Worm (Caenorhabditis elegans) whole organism, late embryonic: ENCODE measurements around the gene str-102.

Source experiments
- F13H6.1 ChIP-seq: sonication (generic microtip); optimal IDR thresholded peaks from 2 replicates; lab custom pipeline; 2016; ENCODE audit warnings: missing genetic modification characterization, missing compliant biosample characterization
- K02D7.2 ChIP-seq: sonication (generic microtip); optimal IDR thresholded peaks from 2 replicates; lab custom pipeline; 2017; ENCODE audit warnings: mild to moderate bottlenecking, missing genetic modification characterization, missing compliant biosample characterization
- T23F11.4 ChIP-seq: fragments of 200-800 bp; sonication (Bioruptor generic); optimal IDR thresholded peaks from 2 replicates; lab custom pipeline; 2018; ENCODE audit warnings: mild to moderate bottlenecking, missing genetic modification characterization, missing compliant biosample characterization
- Y22D7AL.16 ChIP-seq: sonication (generic microtip); optimal IDR thresholded peaks from 2 replicates; lab custom pipeline; 2016; ENCODE audit warnings: missing genetic modification characterization, missing compliant biosample characterization
- ceh-14 ChIP-seq: sonication (generic microtip); optimal IDR thresholded peaks from 2 replicates; lab custom pipeline; 2016; ENCODE audit warnings: missing genotype, missing genetic modification characterization, missing compliant biosample characterization
- ceh-19 ChIP-seq: fragments of 200-800 bp; sonication (Bioruptor generic); optimal IDR thresholded peaks from 2 replicates; lab custom pipeline; 2018; ENCODE audit warnings: mild to moderate bottlenecking, missing genetic modification characterization, missing compliant biosample characterization
- ceh-30 ChIP-seq: fragments of 150-350 bp; optimal IDR thresholded peaks from 2 replicates; lab custom pipeline; 2014; ENCODE audit warnings: missing biosample characterization, missing genetic modification characterization
- ceh-31 ChIP-seq: sonication (generic microtip); optimal IDR thresholded peaks from 2 replicates; lab custom pipeline; 2016; ENCODE audit warnings: missing genetic modification characterization, missing compliant biosample characterization
- elt-4 ChIP-seq: sonication (generic microtip); optimal IDR thresholded peaks from 2 replicates; lab custom pipeline; 2016; ENCODE audit warnings: missing genetic modification characterization, missing compliant biosample characterization
- ets-4 ChIP-seq: sonication (generic microtip); optimal IDR thresholded peaks from 2 replicates; lab custom pipeline; 2016; ENCODE audit warnings: missing genetic modification characterization, missing compliant biosample characterization
- eyg-1 ChIP-seq: sonication (generic microtip); optimal IDR thresholded peaks from 2 replicates; lab custom pipeline; 2016; ENCODE audit warnings: missing genotype, missing genetic modification characterization, missing compliant biosample characterization
- fax-1 ChIP-seq: sonication (generic microtip); optimal IDR thresholded peaks from 2 replicates; lab custom pipeline; 2016; ENCODE audit warnings: missing genotype, missing genetic modification characterization, missing compliant biosample characterization
- fkh-6 ChIP-seq: sonication (generic microtip); optimal IDR thresholded peaks from 2 replicates; lab custom pipeline; 2016; ENCODE audit warnings: missing genetic modification characterization, missing compliant biosample characterization
- hlh-13 ChIP-seq: fragments of 200-800 bp; sonication (Bioruptor generic); optimal IDR thresholded peaks from 2 replicates; lab custom pipeline; 2018; ENCODE audit warnings: mild to moderate bottlenecking, missing genetic modification characterization, missing compliant biosample characterization
- hlh-6 ChIP-seq: sonication (generic microtip); optimal IDR thresholded peaks from 2 replicates; lab custom pipeline; 2016; ENCODE audit warnings: missing genotype, missing genetic modification characterization, missing compliant biosample characterization
- hlh-8 ChIP-seq: sonication (generic microtip); optimal IDR thresholded peaks from 2 replicates; lab custom pipeline; 2016; ENCODE audit warnings: missing genotype, missing genetic modification characterization, missing compliant biosample characterization
- lim-6 ChIP-seq: sonication (generic microtip); optimal IDR thresholded peaks from 2 replicates; lab custom pipeline; 2016; ENCODE audit warnings: missing genetic modification characterization, missing compliant biosample characterization
- lin-11 ChIP-seq: fragments of 200-800 bp; sonication (Bioruptor generic); optimal IDR thresholded peaks from 2 replicates; lab custom pipeline; 2018; ENCODE audit warnings: mild to moderate bottlenecking, missing genetic modification characterization, missing compliant biosample characterization
- mec-3 ChIP-seq: sonication (generic microtip); optimal IDR thresholded peaks from 2 replicates; lab custom pipeline; 2016; ENCODE audit warnings: borderline replicate concordance, missing genetic modification characterization, missing compliant biosample characterization
- nfya-1 ChIP-seq: sonication (generic microtip); optimal IDR thresholded peaks from 2 replicates; lab custom pipeline; 2017; ENCODE audit warnings: missing genetic modification characterization, mild to moderate bottlenecking, missing compliant biosample characterization, antibody characterized with exemption, moderate library complexity
- nhr-232 ChIP-seq: sonication (generic microtip); optimal IDR thresholded peaks from 2 replicates; lab custom pipeline; 2016; ENCODE audit warnings: missing genetic modification characterization, missing compliant biosample characterization
- npax-4 ChIP-seq: sonication (generic microtip); optimal IDR thresholded peaks from 2 replicates; lab custom pipeline; 2016; ENCODE audit warnings: missing genetic modification characterization, missing compliant biosample characterization
- odd-2 ChIP-seq: sonication (generic microtip); optimal IDR thresholded peaks from 2 replicates; lab custom pipeline; 2017; ENCODE audit warnings: antibody characterized with exemption, mild to moderate bottlenecking, missing genetic modification characterization, missing compliant biosample characterization
- pag-3 ChIP-seq: sonication (generic microtip); optimal IDR thresholded peaks from 2 replicates; lab custom pipeline; 2016; ENCODE audit warnings: missing compliant biosample characterization, missing genetic modification characterization, borderline replicate concordance
- pha-2 ChIP-seq: sonication (generic microtip); optimal IDR thresholded peaks from 2 replicates; lab custom pipeline; 2017; ENCODE audit warnings: mild to moderate bottlenecking, missing genetic modification characterization, missing compliant biosample characterization
- pha-4 ChIP-seq: fragments of 150-350 bp; optimal IDR thresholded peaks from 2 replicates; lab custom pipeline; 2018; ENCODE audit warnings: missing biosample characterization, missing genetic modification reagents, missing genetic modification characterization
- ref-2 ChIP-seq: sonication (generic microtip); optimal IDR thresholded peaks from 2 replicates; lab custom pipeline; 2016; ENCODE audit warnings: missing genetic modification characterization, missing compliant biosample characterization
- rnt-1 ChIP-seq: sonication (generic microtip); optimal IDR thresholded peaks from 2 replicates; lab custom pipeline; 2016; ENCODE audit warnings: missing genetic modification characterization, missing compliant biosample characterization
- tbx-2 ChIP-seq: sonication (generic microtip); optimal IDR thresholded peaks from 2 replicates; lab custom pipeline; 2016; ENCODE audit warnings: missing genetic modification characterization, missing compliant biosample characterization
- tbx-7 ChIP-seq: sonication (generic microtip); optimal IDR thresholded peaks from 2 replicates; lab custom pipeline; 2016; ENCODE audit warnings: missing genotype, missing genetic modification characterization, missing compliant biosample characterization
- unc-3 ChIP-seq, 2 experiments: fragments of 200-800 bp in 1 of 2; sonication (Bioruptor generic) in 1 of 2; sonication (generic microtip) in 1 of 2; conservative IDR thresholded peaks in 1 of 2; optimal IDR thresholded peaks in 1 of 2; 2 replicates each; pipeline versions ENCODE4 v1.3.6 to Lab custom; 2016 to 2022; ENCODE audit warnings: missing compliant biosample characterization in 2 of 2, missing genetic modification characterization in 2 of 2, missing genetic modification reagents in 1 of 2
- unc-42 ChIP-seq: sonication (generic microtip); optimal IDR thresholded peaks from 2 replicates; lab custom pipeline; 2016; ENCODE audit warnings: missing genotype, missing genetic modification characterization, missing compliant biosample characterization
- zip-5 ChIP-seq: sonication (generic microtip); optimal IDR thresholded peaks from 2 replicates; lab custom pipeline; 2016; ENCODE audit warnings: missing genetic modification characterization, missing compliant biosample characterization
- ztf-16 ChIP-seq: sonication (generic microtip); optimal IDR thresholded peaks from 2 replicates; lab custom pipeline; 2017; ENCODE audit warnings: missing genetic modification characterization, missing compliant biosample characterization

str-102 gene

DNA sequence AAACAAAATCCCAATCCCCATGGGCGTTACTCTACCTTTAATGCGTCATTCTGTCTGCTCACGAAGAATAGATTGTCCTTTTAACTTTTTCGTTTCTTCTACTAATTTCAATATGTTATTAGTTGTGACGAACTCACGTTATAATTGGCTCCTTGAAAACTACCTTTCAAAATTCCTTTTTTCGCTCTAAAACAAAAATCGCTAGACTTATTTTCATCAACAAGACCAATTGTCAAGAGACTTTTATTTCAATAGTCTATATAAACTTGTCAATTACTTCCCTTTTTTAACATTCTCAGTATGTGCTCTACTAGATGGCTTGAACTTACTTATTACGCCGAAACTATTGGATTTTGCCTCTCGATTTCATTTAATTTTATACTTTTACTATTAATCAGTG lies at the start of gene str-102:
Gene str-102 (plus strand): TSS at position 301 of the 400 bp plus-strand sequence.
- TF ChIP-seq mec-3 (tag; lab: Kevin White, UChicago), result no peak
- TF ChIP-seq unc-3 (GFP tag; conservative IDR thresholded peaks at IDR 0.05; lab: Robert Waterston, UW), result no peak
- no peak for TF ChIP-seq unc-3 (tag; optimal IDR thresholded peaks at IDR 0.05; lab: Kevin White, UChicago)
- no peak for TF ChIP-seq nhr-232 (tag; lab: Kevin White, UChicago)
- no peak for TF ChIP-seq hlh-13 (GFP tag; lab: Kevin White, UChicago)
- TF ChIP-seq ztf-16 (tag; lab: Kevin White, UChicago), result no peak
- TF ChIP-seq pag-3 (tag; lab: Kevin White, UChicago), result no peak
- TF ChIP-seq unc-42 (tag; lab: Kevin White, UChicago), result no peak
- TF ChIP-seq tbx-7 (tag; lab: Kevin White, UChicago), result no peak
- TF ChIP-seq ceh-19 (GFP tag; lab: Kevin White, UChicago), result no peak
- TF ChIP-seq K02D7.2 (tag; lab: Kevin White, UChicago), result no peak
- TF ChIP-seq rnt-1 (tag; lab: Kevin White, UChicago), result no peak
- TF ChIP-seq, all 69 proteins: peak for 0

DNA sequence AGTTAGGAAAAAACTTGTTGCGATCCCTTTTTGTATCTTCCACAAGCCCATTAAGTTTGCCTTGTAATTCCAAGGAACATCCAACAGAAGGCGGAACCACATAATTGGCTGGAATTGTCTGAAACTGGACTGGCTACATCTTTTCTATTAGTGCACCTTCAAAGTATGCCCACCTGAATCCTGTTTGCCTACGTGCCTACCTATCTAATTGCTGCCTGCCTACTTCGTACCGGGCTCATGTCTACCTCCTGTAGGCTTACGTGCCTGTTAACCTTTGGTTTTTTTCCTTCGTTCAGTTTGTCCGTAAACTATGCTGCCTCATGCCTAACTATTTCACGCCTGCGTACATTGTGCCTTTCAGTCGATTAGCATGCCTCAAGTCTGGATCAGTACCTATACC lies 47.4 kb upstream of the str-102 start, which contains the start of gene wrt-7:
Gene wrt-7 (minus strand): TSS at position 101 of the 400 bp plus-strand sequence.
- no peak for TF ChIP-seq zip-5 (tag; lab: Kevin White, UChicago)
- no peak for TF ChIP-seq fax-1 (tag; lab: Kevin White, UChicago)
- no peak for TF ChIP-seq F13H6.1 (tag; lab: Kevin White, UChicago)
- TF ChIP-seq ceh-31 (tag; lab: Kevin White, UChicago), result no peak

DNA sequence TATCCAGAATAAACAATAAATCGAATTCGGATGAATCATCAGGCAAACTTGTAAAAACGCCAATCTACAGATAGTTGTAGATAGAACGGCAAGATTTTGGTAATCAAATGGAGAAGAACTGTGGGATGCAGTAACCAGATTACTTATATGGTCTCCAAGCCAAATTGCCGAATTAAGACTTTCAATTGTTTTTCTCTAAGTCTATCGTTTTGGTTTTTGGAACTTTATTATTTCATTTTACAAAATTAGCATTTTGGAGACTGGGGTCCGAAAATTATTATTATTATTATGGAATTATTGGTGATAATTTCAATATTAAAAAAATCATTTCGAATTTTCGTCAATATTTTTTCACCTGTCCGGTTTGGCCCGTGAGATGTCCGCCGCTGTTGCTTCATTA lies 45.5 kb upstream of the str-102 start, which contains the start of gene clec-228:
Gene clec-228 (minus strand): TSS at position 101 of the 400 bp plus-strand sequence.
- TF ChIP-seq tbx-2 (no peak), lim-6 (no peak), odd-2 (tag; lab: Kevin White, UChicago) (no peak), ceh-30 (tag; lab: Kevin White, UChicago) (no peak), ceh-14 (tag; lab: Kevin White, UChicago) (no peak), nfya-1 (tag; lab: Kevin White, UChicago) (no peak), hlh-6 (tag; lab: Kevin White, UChicago) (no peak), lin-11 (tag; lab: Kevin White, UChicago) (no peak), ref-2 (tag; lab: Kevin White, UChicago) (no peak), elt-4 (tag; lab: Kevin White, UChicago) (no peak), ztf-16 (tag; lab: Kevin White, UChicago) (no peak), fkh-6 (tag; lab: Kevin White, UChicago) (no peak), eyg-1 (tag; lab: Kevin White, UChicago) (no peak)

DNA sequence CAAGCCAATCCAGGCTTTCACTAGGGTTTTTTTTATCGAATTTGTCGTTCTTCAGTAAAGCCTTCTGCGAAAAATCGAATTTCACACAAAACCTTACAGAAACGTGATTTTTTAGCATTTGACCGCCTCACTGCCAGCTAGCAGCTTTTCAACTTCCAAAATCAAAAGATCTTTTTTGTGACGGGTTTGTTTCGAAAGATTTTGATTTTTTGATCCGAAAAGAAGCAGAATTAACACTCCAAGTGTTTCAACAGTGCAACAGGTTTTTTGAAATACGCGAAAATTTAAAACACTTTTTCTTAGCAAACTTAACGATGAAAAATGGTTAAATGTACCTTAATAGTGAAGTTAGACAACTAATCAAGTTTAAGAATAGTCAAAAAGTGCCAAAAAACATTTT lies 43.4 kb upstream of the str-102 start, which contains the start of gene clec-229:
Gene clec-229 (minus strand): TSS at position 101 of the 400 bp plus-strand sequence.
- no peak for TF ChIP-seq nhr-232 (tag; lab: Kevin White, UChicago)
- TF ChIP-seq Y22D7AL.16 (tag; lab: Kevin White, UChicago), result no peak
- TF ChIP-seq T23F11.4 (GFP tag; lab: Kevin White, UChicago), result no peak
- no peak for TF ChIP-seq unc-42 (tag; lab: Kevin White, UChicago)
- no peak for TF ChIP-seq pha-4 (tag; lab: Kevin White, UChicago)
- no peak for TF ChIP-seq mec-3 (tag; lab: Kevin White, UChicago)
- no peak for TF ChIP-seq hlh-8 (tag; lab: Kevin White, UChicago)
- no peak for TF ChIP-seq npax-4 (tag; lab: Kevin White, UChicago)
- TF ChIP-seq ets-4 (tag; lab: Kevin White, UChicago), result no peak
- TF ChIP-seq pha-2 (tag; lab: Kevin White, UChicago), result no peak
